Worm (Caenorhabditis elegans) whole organism, L1 larva: Measurements from ENCODE around the gene mab-5.
A peak's percentile ranks its signal among the peaks of the same experiment; 100 is the strongest.

Experiments used
- F16B12.6 ChIP-seq: fragments of 150-350 bp; optimal IDR thresholded peaks from 2 replicates; lab custom pipeline; 2014; ENCODE audit warnings: missing biosample characterization, missing genetic modification characterization
- alr-1 ChIP-seq: fragments of 200-800 bp; sonication (Bioruptor generic); optimal IDR thresholded peaks from 2 replicates; lab custom pipeline; 2018; ENCODE audit warnings: borderline replicate concordance, mild to moderate bottlenecking, missing genetic modification characterization, missing compliant biosample characterization
- aly-2 ChIP-seq: fragments of 150-350 bp; optimal IDR thresholded peaks from 2 replicates; lab custom pipeline; 2014; ENCODE audit warnings: missing biosample characterization, missing genetic modification characterization
- ama-1 ChIP-seq: fragments of 150-350 bp; optimal IDR thresholded peaks from 2 replicates; lab custom pipeline; 2014
- blmp-1 ChIP-seq: fragments of 150-350 bp; optimal IDR thresholded peaks from 2 replicates; lab custom pipeline; 2014; ENCODE audit warnings: missing biosample characterization, missing genetic modification characterization
- ceh-63 ChIP-seq: fragments of 200-800 bp; sonication (Bioruptor generic); optimal IDR thresholded peaks from 2 replicates; lab custom pipeline; 2018; ENCODE audit warnings: mild to moderate bottlenecking, missing genetic modification characterization, missing compliant biosample characterization
- ceh-82 ChIP-seq, 3 experiments: fragments of 150-350 bp in 1 of 3; sonication (generic microtip) in 2 of 3; optimal IDR thresholded peaks; 2 replicates each; lab custom pipeline; 2014 to 2017; ENCODE audit warnings: missing biosample characterization in 3 of 3, missing genetic modification characterization in 3 of 3
- ceh-88 ChIP-seq: fragments of 200-800 bp; sonication (Bioruptor generic); IDR thresholded peaks from 2 replicates; pipeline ENCODE4 v1.3.6; 2022; ENCODE audit warnings: missing genetic modification characterization, missing compliant biosample characterization
- ces-1 ChIP-seq: fragments of 150-350 bp; optimal IDR thresholded peaks from 2 replicates; lab custom pipeline; 2014; ENCODE audit warnings: missing biosample characterization, missing genetic modification reagents, missing genetic modification characterization
- dpl-1 ChIP-seq, 3 experiments: fragments of 150-350 bp in 2 of 3; sonication (generic microtip) in 1 of 3; optimal IDR thresholded peaks; 2 replicates each; lab custom pipeline; 2014 to 2017; ENCODE audit warnings: missing biosample characterization in 3 of 3, missing genetic modification characterization in 3 of 3, missing genetic modification reagents in 3 of 3
- dsc-1 ChIP-seq: sonication (generic microtip); optimal IDR thresholded peaks from 2 replicates; lab custom pipeline; 2016; ENCODE audit warnings: mild to moderate bottlenecking, missing genetic modification characterization, missing compliant biosample characterization
- efl-3 ChIP-seq: fragments of 200-800 bp; sonication (Bioruptor generic); optimal IDR thresholded peaks from 2 replicates; lab custom pipeline; 2018; ENCODE audit warnings: mild to moderate bottlenecking, missing genetic modification characterization, missing compliant biosample characterization
- egl-13 ChIP-seq: sonication (generic microtip); optimal IDR thresholded peaks from 2 replicates; lab custom pipeline; 2016; ENCODE audit warnings: missing genotype, missing genetic modification reagents, missing genetic modification characterization, missing compliant biosample characterization
- egl-27 ChIP-seq, 2 experiments: fragments of 150-350 bp in 1 of 2; sonication (generic microtip); optimal IDR thresholded peaks; 3 replicates each; lab custom pipeline; 2017 to 2018; ENCODE audit warnings: missing biosample characterization in 2 of 2, missing genetic modification characterization in 2 of 2, missing genetic modification reagents in 2 of 2
- elt-3 ChIP-seq, 6 experiments: fragments of 150-350 bp in 1 of 6; sonication (generic microtip); optimal IDR thresholded peaks; 2 replicates each; lab custom pipeline; 2017 to 2018; ENCODE audit warnings: missing biosample characterization in 6 of 6, missing genetic modification characterization in 6 of 6, inconsistent platforms in 1 of 6
- ets-5 ChIP-seq: fragments of 200-800 bp; sonication (Bioruptor generic); IDR thresholded peaks from 2 replicates; pipeline ENCODE4 v1.3.6; 2022; ENCODE audit warnings: missing genetic modification characterization, missing compliant biosample characterization
- fkh-10 ChIP-seq: sonication (generic microtip); optimal IDR thresholded peaks from 2 replicates; lab custom pipeline; 2017; ENCODE audit warnings: missing biosample characterization, missing genetic modification reagents, missing genetic modification characterization
- fkh-4 ChIP-seq: sonication (generic microtip); optimal IDR thresholded peaks from 2 replicates; lab custom pipeline; 2016; ENCODE audit warnings: missing compliant biosample characterization, missing genetic modification characterization, borderline replicate concordance
- fkh-8 ChIP-seq: sonication (generic microtip); optimal IDR thresholded peaks from 2 replicates; lab custom pipeline; 2016; ENCODE audit warnings: mild to moderate bottlenecking, missing genetic modification characterization, missing compliant biosample characterization
- fos-1 ChIP-seq: fragments of 150-350 bp; optimal IDR thresholded peaks from 2 replicates; lab custom pipeline; 2014; ENCODE audit warnings: missing biosample characterization, missing genetic modification characterization
- hlh-17 ChIP-seq: fragments of 200-800 bp; sonication (Bioruptor generic); optimal IDR thresholded peaks from 2 replicates; lab custom pipeline; 2018; ENCODE audit warnings: missing genetic modification characterization, mild to moderate bottlenecking, missing compliant biosample characterization, moderate library complexity, borderline replicate concordance
- irx-1 ChIP-seq: sonication (generic microtip); optimal IDR thresholded peaks from 2 replicates; lab custom pipeline; 2016; ENCODE audit warnings: missing genetic modification characterization, missing compliant biosample characterization
- isw-1 ChIP-seq: fragments of 200-800 bp; sonication (Bioruptor generic); IDR thresholded peaks from 2 replicates; pipeline ENCODE4 v1.3.6; 2022; ENCODE audit warnings: missing genetic modification characterization, missing compliant biosample characterization
- lin-13 ChIP-seq: fragments of 150-350 bp; optimal IDR thresholded peaks from 2 replicates; lab custom pipeline; 2014; ENCODE audit warnings: missing biosample characterization, missing genetic modification reagents, missing genetic modification characterization
- lir-3 ChIP-seq: sonication (generic microtip); optimal IDR thresholded peaks from 2 replicates; lab custom pipeline; 2016; ENCODE audit warnings: mild to moderate bottlenecking, missing genetic modification characterization, moderate library complexity, missing compliant biosample characterization; ENCODE audit not compliant: poor library complexity
- lsy-2 ChIP-seq, 2 experiments: fragments of 150-350 bp; optimal IDR thresholded peaks; 2 replicates each; lab custom pipeline; 2014; ENCODE audit warnings: missing biosample characterization in 2 of 2, missing genetic modification characterization in 2 of 2
- mab-9 ChIP-seq: fragments of 200-800 bp; sonication (Bioruptor generic); IDR thresholded peaks from 2 replicates; pipeline ENCODE4 v1.3.6; 2022; ENCODE audit warnings: missing genetic modification reagents, missing genetic modification characterization, missing compliant biosample characterization
- mdl-1 ChIP-seq, 2 experiments: fragments of 150-350 bp; optimal IDR thresholded peaks; 2 replicates each; lab custom pipeline; 2014 to 2017; ENCODE audit warnings: missing biosample characterization in 2 of 2, missing genetic modification characterization in 2 of 2, inconsistent platforms in 1 of 2
- mef-2 ChIP-seq: fragments of 150-350 bp; optimal IDR thresholded peaks from 2 replicates; lab custom pipeline; 2014; ENCODE audit warnings: missing biosample characterization, missing genetic modification characterization
- nhr-11 ChIP-seq: fragments of 150-350 bp; optimal IDR thresholded peaks from 2 replicates; lab custom pipeline; 2014; ENCODE audit warnings: missing biosample characterization, missing genetic modification characterization
- nhr-12 ChIP-seq: sonication (generic microtip); optimal IDR thresholded peaks from 2 replicates; lab custom pipeline; 2017; ENCODE audit warnings: missing biosample characterization, missing genetic modification characterization
- nhr-20 ChIP-seq: sonication (generic microtip); optimal IDR thresholded peaks from 2 replicates; lab custom pipeline; 2016; ENCODE audit warnings: mild to moderate bottlenecking, missing genetic modification characterization, missing compliant biosample characterization
- nhr-237 ChIP-seq: fragments of 150-350 bp; optimal IDR thresholded peaks from 2 replicates; lab custom pipeline; 2014; ENCODE audit warnings: missing biosample characterization, missing genetic modification characterization
- nhr-28 ChIP-seq: fragments of 150-350 bp; optimal IDR thresholded peaks from 2 replicates; lab custom pipeline; 2014; ENCODE audit warnings: missing biosample characterization, missing genetic modification characterization
- nhr-71 ChIP-seq: sonication (generic microtip); optimal IDR thresholded peaks from 2 replicates; lab custom pipeline; 2016; ENCODE audit warnings: mild to moderate bottlenecking, missing genetic modification characterization, moderate library complexity, missing compliant biosample characterization
- nhr-77 ChIP-seq: fragments of 150-350 bp; optimal IDR thresholded peaks from 2 replicates; lab custom pipeline; 2014; ENCODE audit warnings: missing biosample characterization, missing genetic modification characterization
- nhr-85 ChIP-seq: sonication (generic microtip); peaks from one replicate; lab custom pipeline; 2016; ENCODE audit warnings: missing genetic modification characterization, inconsistent platforms, missing compliant biosample characterization
- nhr-90 ChIP-seq: sonication (generic microtip); optimal IDR thresholded peaks from 2 replicates; lab custom pipeline; 2016; ENCODE audit warnings: mild to moderate bottlenecking, missing genetic modification characterization, missing compliant biosample characterization; ENCODE audit not compliant: poor library complexity
- pax-3 ChIP-seq: fragments of 200-800 bp; sonication (Bioruptor generic); optimal IDR thresholded peaks from 2 replicates; lab custom pipeline; 2018; ENCODE audit warnings: mild to moderate bottlenecking, missing genetic modification characterization, moderate library complexity, missing compliant biosample characterization
- rnt-1 ChIP-seq: sonication (generic microtip); optimal IDR thresholded peaks from 2 replicates; lab custom pipeline; 2016; ENCODE audit warnings: mild to moderate bottlenecking, missing genetic modification characterization, moderate library complexity, missing compliant biosample characterization
- skn-1 ChIP-seq: fragments of 150-350 bp; optimal IDR thresholded peaks from 2 replicates; lab custom pipeline; 2014; ENCODE audit warnings: missing biosample characterization, missing genetic modification characterization
- snpc-4 ChIP-seq: fragments of 150-350 bp; optimal IDR thresholded peaks from 2 replicates; lab custom pipeline; 2014; ENCODE audit warnings: missing biosample characterization, missing genetic modification characterization
- sptf-1 ChIP-seq: fragments of 150-350 bp; optimal IDR thresholded peaks from 2 replicates; lab custom pipeline; 2014; ENCODE audit warnings: missing biosample characterization, missing genetic modification characterization
- swsn-7 ChIP-seq: sonication (generic microtip); optimal IDR thresholded peaks from 2 replicates; lab custom pipeline; 2016; ENCODE audit warnings: missing genetic modification characterization, missing compliant biosample characterization
- tbx-2 ChIP-seq: sonication (generic microtip); optimal IDR thresholded peaks from 2 replicates; lab custom pipeline; 2016; ENCODE audit warnings: missing genetic modification characterization, missing compliant biosample characterization
- tlp-1 ChIP-seq: fragments of 150-350 bp; optimal IDR thresholded peaks from 2 replicates; lab custom pipeline; 2014; ENCODE audit warnings: missing biosample characterization, missing genetic modification characterization
- unc-30 ChIP-seq: sonication (generic microtip); optimal IDR thresholded peaks from 2 replicates; lab custom pipeline; 2017; ENCODE audit warnings: missing biosample characterization, missing genetic modification characterization
- unc-86 ChIP-seq: sonication (generic microtip); optimal IDR thresholded peaks from 2 replicates; lab custom pipeline; 2016; ENCODE audit warnings: missing genetic modification characterization, missing compliant biosample characterization
- unc-98 ChIP-seq: fragments of 200-800 bp; sonication (Bioruptor generic); IDR thresholded peaks from 2 replicates; pipeline ENCODE4 v1.3.6; 2022; ENCODE audit warnings: missing genetic modification characterization, missing compliant biosample characterization
- zag-1 ChIP-seq: fragments of 150-350 bp; optimal IDR thresholded peaks from 2 replicates; lab custom pipeline; 2014; ENCODE audit warnings: missing biosample characterization, missing genetic modification characterization
- zip-4 ChIP-seq: fragments of 200-800 bp; sonication (Bioruptor generic); optimal IDR thresholded peaks from 2 replicates; lab custom pipeline; 2018; ENCODE audit warnings: mild to moderate bottlenecking, missing genetic modification characterization, moderate library complexity, missing compliant biosample characterization

The mab-5 gene

ce11 chrIII:7729534-7730061 lies 53.7 kb downstream of the mab-5 start, which contains the start of gene ZK112.4 (continued):
- TF ChIP-seq egl-13 (tag; lab: Kevin White, UChicago) (peak; percentile 16), hlh-17 (GFP tag; lab: Kevin White, UChicago) (no peak), nhr-12 (tag; lab: Kevin White, UChicago) (no peak), sptf-1 (no peak), nhr-71 (tag; lab: Kevin White, UChicago) (peak; percentile 83), skn-1 (tag; lab: Kevin White, UChicago) (peak; percentile 62), blmp-1 (tag; lab: Kevin White, UChicago) (peak; percentile 75), zip-4 (GFP tag; lab: Kevin White, UChicago) (no peak), alr-1 (tag; lab: Kevin White, UChicago) (no peak), F16B12.6 (peak; percentile 6), nhr-11 (tag; lab: Kevin White, UChicago) (no peak), aly-2 (no peak), irx-1 (tag; lab: Kevin White, UChicago) (peak; percentile 39), ama-1 (no peak), dpl-1 (GFP tag; optimal IDR thresholded peaks at IDR 0.05; lab: Kevin White, UChicago) (peak; percentile 24 to 46 (median 28)), tbx-2 (tag; lab: Kevin White, UChicago) (peak; percentile 63), egl-27 (tag; optimal IDR thresholded peaks at IDR 0.05; lab: Kevin White, UChicago) (peak in 1 of 2 experiments; percentile 39), lsy-2 (tag; optimal IDR thresholded peaks at IDR 0.05; lab: Kevin White, UChicago) (peak; percentile 48 to 68), nhr-20 (peak; percentile 82), unc-86 (tag; lab: Kevin White, UChicago) (peak; percentile 43), zag-1 (tag; lab: Kevin White, UChicago) (no peak), nhr-85 (tag; lab: Kevin White, UChicago) (peak; percentile 73), dsc-1 (tag; lab: Kevin White, UChicago) (peak; percentile 43), rnt-1 (tag; lab: Kevin White, UChicago) (peak; percentile 55), mdl-1 (tag; optimal IDR thresholded peaks at IDR 0.05; lab: Kevin White, UChicago) (peak in 1 of 2 experiments; percentile 20), fkh-10 (GFP tag; lab: Kevin White, UChicago) (peak; percentile 48), ceh-82 (tag; optimal IDR thresholded peaks at IDR 0.05; lab: Kevin White, UChicago) (peak in 2 of 3 experiments; percentile 32 to 56), unc-98 (GFP tag; lab: Robert Waterston, UW) (no peak), nhr-28 (tag; lab: Kevin White, UChicago) (no peak), ceh-88 (GFP tag; lab: Robert Waterston, UW) (no peak), elt-3 (tag; optimal IDR thresholded peaks at IDR 0.05; lab: Kevin White, UChicago) (peak in 2 of 6 experiments; percentile 3 to 14), lir-3 (tag; lab: Kevin White, UChicago) (no peak), nhr-90 (tag; lab: Kevin White, UChicago) (peak; percentile 43), nhr-237 (tag; lab: Kevin White, UChicago) (no peak), lin-13 (GFP tag; lab: Kevin White, UChicago) (peak; percentile 60), isw-1 (GFP tag; lab: Robert Waterston, UW) (no peak), ces-1 (GFP tag; lab: Kevin White, UChicago) (no peak), mab-9 (GFP tag; lab: Robert Waterston, UW) (no peak), pax-3 (tag; lab: Kevin White, UChicago) (no peak), nhr-77 (tag; lab: Kevin White, UChicago) (peak; percentile 79), ets-5 (no peak), snpc-4 (no peak), swsn-7 (tag; lab: Kevin White, UChicago) (peak; percentile 69), unc-30 (tag; lab: Kevin White, UChicago) (no peak), fkh-8 (tag; lab: Kevin White, UChicago) (no peak), fkh-4 (tag; lab: Kevin White, UChicago) (no peak), fos-1 (tag; lab: Kevin White, UChicago) (no peak), efl-3 (GFP tag; lab: Kevin White, UChicago) (no peak), mef-2 (tag; lab: Kevin White, UChicago) (no peak), tlp-1 (tag; lab: Kevin White, UChicago) (no peak), ceh-63 (GFP tag; lab: Kevin White, UChicago) (no peak)
